Worm (Caenorhabditis elegans) whole organism, early embryonic: ENCODE results near the gene algn-7.

Experiments used
- F13C5.2 ChIP-seq: sonication (generic microtip); optimal IDR thresholded peaks from 2 replicates; lab custom pipeline; 2017; ENCODE audit warnings: mild to moderate bottlenecking, missing genetic modification characterization, inconsistent platforms, missing compliant biosample characterization
- aly-1 ChIP-seq: sonication (generic microtip); optimal IDR thresholded peaks from 2 replicates; lab custom pipeline; 2016; ENCODE audit warnings: missing genetic modification characterization, missing compliant biosample characterization
- ama-1 ChIP-seq: fragments of 150-350 bp; optimal IDR thresholded peaks from 2 replicates; lab custom pipeline; 2014
- ets-7 ChIP-seq: sonication (generic microtip); optimal IDR thresholded peaks from 2 replicates; lab custom pipeline; 2016; ENCODE audit warnings: missing genotype, missing genetic modification characterization, missing compliant biosample characterization
- tbx-37 ChIP-seq: fragments of 200-800 bp; sonication (Bioruptor generic); conservative IDR thresholded peaks from 2 replicates; pipeline ENCODE4 v1.3.6; 2022; ENCODE audit warnings: missing genetic modification reagents, missing genetic modification characterization, missing compliant biosample characterization

DNA sequence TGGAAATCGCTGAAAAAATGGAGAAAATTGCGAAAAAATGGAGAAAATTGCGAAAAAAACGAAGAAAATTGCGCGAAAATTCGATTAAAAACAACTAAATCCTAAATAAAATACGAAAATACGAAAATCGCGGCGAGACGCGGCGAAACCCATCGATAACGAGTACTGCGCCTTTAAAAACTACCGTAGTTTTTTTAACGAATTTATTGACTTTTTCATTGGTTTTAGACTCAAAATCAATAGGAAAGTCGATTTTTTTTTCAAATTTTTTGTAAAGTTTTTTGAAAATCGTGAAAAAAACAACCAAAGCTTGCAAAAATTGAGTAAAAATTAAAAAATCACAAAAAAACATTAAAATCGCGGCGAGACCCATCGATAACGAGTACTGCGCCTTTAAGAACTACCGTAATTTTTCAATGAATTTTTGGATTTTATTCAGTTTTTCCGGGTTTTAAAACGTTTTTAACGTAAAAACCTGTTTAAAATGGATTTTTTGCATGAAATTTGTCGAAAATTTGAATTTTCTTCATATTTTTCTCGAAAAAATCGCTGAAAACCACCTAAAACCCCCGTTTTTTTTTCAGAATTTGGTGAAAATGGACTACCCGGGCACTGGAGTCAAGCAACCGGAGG is 18.0 kb downstream of the algn-7 start, which contains the start of the genes chk-2 and Y60A3A.19:
- no peak for TF ChIP-seq F13C5.2 (tag; lab: Kevin White, UChicago)
- no peak for TF ChIP-seq tbx-37 (GFP tag; lab: Robert Waterston, UW)
- no peak for TF ChIP-seq ama-1 (lab: Kevin White, UChicago)
- no peak for TF ChIP-seq ets-7
- TF ChIP-seq aly-1 (tag; lab: Kevin White, UChicago), result no peak
